Fruit fly (Drosophila melanogaster) whole organism: ENCODE data around the gene CG45045.

Source experiments
- pan ChIP-seq: fragments of >200 bp; optimal IDR thresholded peaks from 2 replicates; lab custom pipeline; 2017
- usp ChIP-seq: fragments of >200 bp; optimal IDR thresholded peaks from 2 replicates; lab custom pipeline; 2017; ENCODE audit warnings: missing biosample characterization, missing genetic modification characterization, mixed read lengths

DNA sequence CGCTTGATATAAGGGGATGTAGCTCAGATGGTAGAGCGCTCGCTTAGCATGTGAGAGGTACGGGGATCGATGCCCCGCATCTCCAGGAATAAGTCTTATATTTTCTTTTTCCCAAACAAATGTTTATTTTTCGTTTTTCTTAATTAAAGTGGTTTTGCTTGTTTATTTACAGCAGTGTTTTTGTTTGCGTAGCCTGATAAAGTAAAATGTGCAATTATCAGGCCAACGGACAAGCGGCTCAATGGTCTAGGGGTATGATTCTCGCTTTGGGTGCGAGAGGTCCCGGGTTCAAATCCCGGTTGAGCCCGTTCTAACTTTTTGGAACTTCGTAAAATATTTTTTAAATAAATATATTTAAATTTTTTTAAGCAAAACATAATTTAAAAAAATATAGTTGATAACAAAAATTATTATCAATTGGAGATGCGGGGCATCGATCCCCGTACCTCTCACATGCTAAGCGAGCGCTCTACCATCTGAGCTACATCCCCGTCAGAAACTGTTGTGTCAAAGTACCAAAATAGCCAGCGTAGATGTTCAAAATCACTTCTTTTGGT lies 47.6 kb upstream of the CG45045 start:
- TF ChIP-seq usp, result no peak
- no peak for TF ChIP-seq pan (lab: Kevin White, UChicago)
